Worm (Caenorhabditis elegans) whole organism, young adult: ENCODE data around the gene F46B6.12.

ENCODE experiments used
- F52B5.7 ChIP-seq: sonication (generic microtip); optimal IDR thresholded peaks from 2 replicates; lab custom pipeline; 2016; ENCODE audit warnings: mild to moderate bottlenecking, missing genetic modification characterization, missing compliant biosample characterization
- K12H6.12 ChIP-seq: fragments of 200-800 bp; sonication (Bioruptor generic); optimal IDR thresholded peaks from 2 replicates; lab custom pipeline; 2018; ENCODE audit warnings: mild to moderate bottlenecking, missing genetic modification characterization, missing compliant biosample characterization
- Y53G8AR.9 ChIP-seq: fragments of 200-800 bp; sonication (Bioruptor generic); conservative IDR thresholded peaks from 2 replicates; pipeline ENCODE4 v1.3.6; 2022; ENCODE audit warnings: missing genetic modification reagents, missing genetic modification characterization, missing compliant biosample characterization
- ets-4 ChIP-seq: fragments of 200-800 bp; sonication (Bioruptor generic); optimal IDR thresholded peaks from 2 replicates; lab custom pipeline; 2018; ENCODE audit warnings: mild to moderate bottlenecking, missing genetic modification characterization, missing compliant biosample characterization
- lin-26 ChIP-seq: fragments of 200-800 bp; sonication (Bioruptor generic); IDR thresholded peaks from 2 replicates; pipeline ENCODE4 v1.3.6; 2022; ENCODE audit warnings: missing genetic modification reagents, missing genetic modification characterization, missing compliant biosample characterization
- mes-4 ChIP-seq: sonication (generic microtip); optimal IDR thresholded peaks from 2 replicates; lab custom pipeline; 2016; ENCODE audit warnings: missing genotype, missing genetic modification characterization, missing compliant biosample characterization
- nfya-1 ChIP-seq: sonication (generic microtip); optimal IDR thresholded peaks from 2 replicates; lab custom pipeline; 2017; ENCODE audit warnings: antibody characterized with exemption, missing compliant biosample characterization, missing genetic modification characterization, borderline replicate concordance; ENCODE audit not compliant: insufficient read depth
- nhr-179 ChIP-seq: sonication (generic microtip); optimal IDR thresholded peaks from 2 replicates; lab custom pipeline; 2016; ENCODE audit warnings: mild to moderate bottlenecking, missing genetic modification characterization, missing compliant biosample characterization
- pha-4 ChIP-seq: fragments of 150-350 bp; sonication (generic microtip); optimal IDR thresholded peaks from 2 replicates; lab custom pipeline; 2014; ENCODE audit warnings: missing biosample characterization, missing genetic modification reagents, missing genetic modification characterization
- unc-62 ChIP-seq: fragments of 150-350 bp; optimal IDR thresholded peaks from 2 replicates; lab custom pipeline; 2014; ENCODE audit warnings: missing biosample characterization, missing genetic modification reagents, missing genetic modification characterization

DNA sequence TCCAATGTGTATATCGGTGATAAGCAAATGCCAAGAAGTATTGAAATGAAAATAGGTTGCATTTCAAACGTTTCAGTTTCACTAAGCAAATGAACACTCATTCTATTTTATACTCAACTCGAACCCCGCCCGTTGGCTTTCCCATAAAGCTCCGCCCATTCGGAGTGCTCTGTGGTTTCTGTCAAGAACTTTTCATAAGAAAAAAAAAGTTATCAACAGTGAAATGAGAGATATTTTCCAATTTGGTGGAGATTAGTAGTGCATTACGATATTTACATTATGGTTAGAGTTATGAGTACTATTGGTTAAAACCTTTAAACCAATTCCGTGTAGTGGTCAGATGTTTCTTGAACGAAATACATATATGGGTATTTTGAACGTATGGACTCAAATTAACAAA is 25.3 kb downstream of the F46B6.12 start, which contains the start of gene F58E6.4:
- TF ChIP-seq ets-4 (GFP tag; lab: Kevin White, UChicago) (no peak), unc-62 (GFP tag; lab: Kevin White, UChicago) (no peak), Y53G8AR.9 (GFP tag; lab: Robert Waterston, UW) (no peak), nfya-1 (tag; lab: Kevin White, UChicago) (no peak), F52B5.7 (tag; lab: Kevin White, UChicago) (no peak), pha-4 (no peak), nhr-179 (tag; lab: Kevin White, UChicago) (no peak), K12H6.12 (tag; lab: Kevin White, UChicago) (no peak), mes-4 (tag; lab: Kevin White, UChicago) (no peak), lin-26 (GFP tag; lab: Robert Waterston, UW) (no peak)
